Worm (Caenorhabditis elegans): ENCODE data around the gene R107.9.

DNA sequence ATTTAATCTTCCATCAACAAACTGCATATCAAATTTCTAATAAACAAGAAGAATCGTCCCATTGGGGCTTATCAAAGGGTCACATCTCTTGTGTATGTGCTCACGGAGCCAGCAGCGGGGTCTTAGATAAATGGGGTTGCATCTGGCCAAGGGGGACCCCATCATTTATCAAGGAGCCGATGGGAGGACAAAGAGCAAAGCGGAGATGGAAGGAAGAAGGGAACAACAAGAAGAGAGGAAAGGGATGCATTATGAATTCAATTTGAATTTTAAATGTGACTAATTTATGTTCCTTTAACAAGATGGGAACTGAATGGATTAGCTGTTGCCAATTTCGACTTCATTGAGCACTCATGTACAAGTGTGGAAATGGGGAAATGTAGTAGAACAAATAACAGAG is 46.6 kb downstream of the R107.9 start:
- TF ChIP-seq nhr-102 (tag; optimal IDR thresholded peaks at IDR 0.05): no peak
- no peak for TF ChIP-seq ama-1 (optimal IDR thresholded peaks at IDR 0.05)
- no peak for TF ChIP-seq mxl-2 (GFP tag; conservative IDR thresholded peaks at IDR 0.05)
- TF ChIP-seq lin-38 (GFP tag; IDR thresholded peaks at IDR 0.05): no peak
- TF ChIP-seq nhr-41 (GFP tag; IDR thresholded peaks at IDR 0.05): no peak
- TF ChIP-seq duxl-1 (tag; optimal IDR thresholded peaks at IDR 0.05; ENCODE audit: poor library complexity): no peak
- TF ChIP-seq unc-39 (tag; optimal IDR thresholded peaks at IDR 0.05): no peak
- no peak for TF ChIP-seq unc-130 (GFP tag; optimal IDR thresholded peaks at IDR 0.05)
- TF ChIP-seq pqm-1 (tag; optimal IDR thresholded peaks at IDR 0.05): no peak
- TF ChIP-seq F10B5.3 (tag; optimal IDR thresholded peaks at IDR 0.05): no peak
- no peak for TF ChIP-seq F26F4.8 (GFP tag; conservative IDR thresholded peaks at IDR 0.05)
- no peak for TF ChIP-seq Y48G9A.11 (GFP tag; IDR thresholded peaks at IDR 0.05)
- no peak for TF ChIP-seq F44E2.7 (GFP tag; IDR thresholded peaks at IDR 0.05)
- no peak for TF ChIP-seq fos-1 (tag; optimal IDR thresholded peaks at IDR 0.05)

All from whole organism, L4 larva.